Worm (Caenorhabditis elegans) whole organism, L4/young adult: ENCODE data around the gene ifd-2.

Experiments used
- dao-5 ChIP-seq: sonication (generic microtip); optimal IDR thresholded peaks from 2 replicates; lab custom pipeline; 2016; ENCODE audit warnings: missing genotype, missing genetic modification characterization, moderate library complexity, missing compliant biosample characterization
- him-1 ChIP-seq: sonication (generic microtip); optimal IDR thresholded peaks from 2 replicates; lab custom pipeline; 2016; ENCODE audit warnings: missing genotype, missing genetic modification reagents, missing genetic modification characterization, missing compliant biosample characterization

DNA sequence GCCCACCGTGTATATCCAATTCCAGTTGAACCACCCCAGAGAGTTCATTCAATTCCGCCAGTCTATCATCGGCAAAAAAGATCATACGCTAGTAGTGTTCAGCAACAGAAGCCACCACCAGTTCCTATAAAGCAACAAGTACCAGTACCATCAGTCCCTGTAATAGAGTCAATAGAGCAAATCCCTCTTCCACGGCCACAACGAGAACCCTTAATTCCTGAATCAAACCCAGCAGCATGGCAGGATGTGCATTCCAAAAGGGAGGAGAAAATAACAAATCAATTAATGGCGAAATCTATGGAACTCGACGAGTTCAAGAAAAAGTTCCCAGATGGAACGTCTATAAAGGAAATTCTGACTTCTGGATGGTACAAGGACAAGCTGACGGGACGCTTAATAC, 25.9 kb downstream of the ifd-2 start:
- TF ChIP-seq dao-5 (tag; lab: Kevin White, UChicago) = no peak
- no peak for TF ChIP-seq him-1 (tag; lab: Kevin White, UChicago)
